Fruit fly (Drosophila melanogaster) whole organism, wandering third instar larva: ENCODE measurements around the gene Fbw5.
A peak's percentile ranks its signal among the peaks of the same experiment; 100 is the strongest.

ENCODE experiments used
- Abd-B ChIP-seq: fragments of >200 bp; optimal IDR thresholded peaks from 2 replicates; lab custom pipeline; 2017; ENCODE audit warnings: missing biosample characterization, missing genetic modification characterization
- CG32264 ChIP-seq: fragments of 200-800 bp; sonication (Bioruptor generic); optimal IDR thresholded peaks from 2 replicates; lab custom pipeline; 2016; ENCODE audit warnings: missing biosample characterization, missing genetic modification characterization
- CG9705 ChIP-seq: fragments of 200-800 bp; sonication (Bioruptor generic); optimal IDR thresholded peaks from 2 replicates; lab custom pipeline; 2018; ENCODE audit warnings: missing biosample characterization, mild to moderate bottlenecking, missing genetic modification characterization
- CrebA ChIP-seq: fragments of 200-800 bp; sonication (Bioruptor generic); optimal IDR thresholded peaks from 2 replicates; lab custom pipeline; 2016; ENCODE audit warnings: missing biosample characterization, mild to moderate bottlenecking, missing genetic modification characterization, borderline replicate concordance
- Dfd ChIP-seq: fragments of >200 bp; optimal IDR thresholded peaks from 2 replicates; lab custom pipeline; 2017; ENCODE audit warnings: missing biosample characterization, missing genetic modification characterization
- GATAd ChIP-seq: sonication (Bioruptor generic); optimal IDR thresholded peaks from 2 replicates; lab custom pipeline; 2016; ENCODE audit warnings: missing biosample characterization, missing genetic modification characterization
- HLH106 ChIP-seq: fragments of 200-800 bp; optimal IDR thresholded peaks from 3 replicates; lab custom pipeline; 2019; ENCODE audit warnings: missing biosample characterization, mild to moderate bottlenecking, missing genetic modification characterization, moderate library complexity
- Hnf4 ChIP-seq: fragments of 200-800 bp; sonication (Bioruptor generic); optimal IDR thresholded peaks from 2 replicates; lab custom pipeline; 2016; ENCODE audit warnings: missing biosample characterization, mild to moderate bottlenecking, missing genetic modification characterization
- Hr78 ChIP-seq: fragments of >200 bp; optimal IDR thresholded peaks from 2 replicates; lab custom pipeline; 2017; ENCODE audit warnings: missing biosample characterization, missing genetic modification characterization
- Hr83 ChIP-seq: fragments of 200-300 bp; sonication (Bioruptor generic); optimal IDR thresholded peaks from 2 replicates; lab custom pipeline; 2016; ENCODE audit warnings: missing biosample characterization, mild to moderate bottlenecking, missing genetic modification characterization, moderate library complexity; ENCODE audit not compliant: poor library complexity, severe bottlenecking
- Jra ChIP-seq: sonication (Bioruptor generic); optimal IDR thresholded peaks from 2 replicates; lab custom pipeline; 2016; ENCODE audit warnings: missing biosample characterization, missing genetic modification characterization
- Mio ChIP-seq: sonication (Bioruptor generic); optimal IDR thresholded peaks from 2 replicates; lab custom pipeline; 2016; ENCODE audit warnings: missing biosample characterization, missing genetic modification characterization
- Myc ChIP-seq: fragments of >200 bp; optimal IDR thresholded peaks from 2 replicates; lab custom pipeline; 2017
- OdsH ChIP-seq: fragments of 200-800 bp; sonication (Bioruptor generic); optimal IDR thresholded peaks from 2 replicates; lab custom pipeline; 2016; ENCODE audit warnings: missing biosample characterization, mild to moderate bottlenecking, missing genetic modification characterization
- Rel ChIP-seq, 2 experiments: fragments of 200-800 bp; sonication (Bioruptor generic) in 1 of 2; optimal IDR thresholded peaks; 2 replicates in 1 of 2; 3 replicates in 1 of 2; lab custom pipeline; 2016 to 2019; ENCODE audit warnings: mild to moderate bottlenecking in 2 of 2, missing biosample characterization in 2 of 2, missing genetic modification characterization in 2 of 2, moderate library complexity in 1 of 2
- Sp1 ChIP-seq: fragments of 200-800 bp; sonication (Bioruptor generic); optimal IDR thresholded peaks from 3 replicates; lab custom pipeline; 2019; ENCODE audit warnings: missing biosample characterization, mild to moderate bottlenecking, missing genetic modification characterization, moderate library complexity
- Vsx2 ChIP-seq: fragments of 200-300, 225-300 bp; sonication (Bioruptor generic); optimal IDR thresholded peaks from 2 replicates; lab custom pipeline; 2018; ENCODE audit warnings: missing biosample characterization, missing genetic modification characterization; ENCODE audit not compliant: partially characterized antibody
- br ChIP-seq: fragments of 200-800 bp; sonication (Bioruptor generic); optimal IDR thresholded peaks from 2 replicates; lab custom pipeline; 2016; ENCODE audit warnings: missing biosample characterization, missing genetic modification characterization
- brk ChIP-seq: fragments of 200-800 bp; sonication (Bioruptor generic); optimal IDR thresholded peaks from 2 replicates; lab custom pipeline; 2016; ENCODE audit warnings: missing biosample characterization, mild to moderate bottlenecking, missing genetic modification characterization
- dl ChIP-seq, 2 experiments: fragments of 175-275, 200-275 bp in 1 of 2; fragments of 200-275 bp in 1 of 2; sonication (Bioruptor generic); optimal IDR thresholded peaks; lab custom pipeline; 2018; ENCODE audit warnings: mild to moderate bottlenecking in 2 of 2, missing biosample characterization in 2 of 2, missing genetic modification characterization in 2 of 2, moderate library complexity in 2 of 2; ENCODE audit not compliant: partially characterized antibody in 2 of 2, insufficient read depth in 1 of 2
- dmrt93B ChIP-seq: fragments of 200-800 bp; sonication (Bioruptor generic); optimal IDR thresholded peaks from 2 replicates; lab custom pipeline; 2018; ENCODE audit warnings: missing biosample characterization, mild to moderate bottlenecking, missing genetic modification characterization
- dsf ChIP-seq: sonication (Bioruptor generic); optimal IDR thresholded peaks from 2 replicates; lab custom pipeline; 2016; ENCODE audit warnings: missing biosample characterization, missing genetic modification characterization, borderline replicate concordance
- ey ChIP-seq: fragments of 200-800 bp; sonication (Bioruptor generic); optimal IDR thresholded peaks from 2 replicates; lab custom pipeline; 2016; ENCODE audit warnings: missing biosample characterization, missing genetic modification characterization
- foxo ChIP-seq, 2 experiments: fragments of 200-800 bp; sonication (Bioruptor generic); optimal IDR thresholded peaks; 2 replicates in 1 of 2; 3 replicates in 1 of 2; lab custom pipeline; 2016 to 2017; ENCODE audit warnings: missing biosample characterization in 2 of 2, missing genetic modification characterization in 2 of 2
- fru ChIP-seq: fragments of 200-800 bp; sonication (Bioruptor generic); optimal IDR thresholded peaks from 3 replicates; lab custom pipeline; 2016; ENCODE audit warnings: missing biosample characterization, mild to moderate bottlenecking, missing genetic modification characterization
- h ChIP-seq: fragments of 200-800 bp; sonication (Bioruptor generic); optimal IDR thresholded peaks from 3 replicates; lab custom pipeline; 2016; ENCODE audit warnings: missing biosample characterization, mild to moderate bottlenecking, missing genetic modification characterization
- psq ChIP-seq: fragments of 200-800 bp; sonication (Bioruptor generic); optimal IDR thresholded peaks from 3 replicates; lab custom pipeline; 2017; ENCODE audit warnings: missing biosample characterization, mild to moderate bottlenecking, missing genetic modification characterization, moderate library complexity
- rgr ChIP-seq: fragments of 200-800 bp; sonication (Bioruptor generic); optimal IDR thresholded peaks from 3 replicates; lab custom pipeline; 2016; ENCODE audit warnings: missing biosample characterization, mild to moderate bottlenecking, missing genetic modification characterization
- sage ChIP-seq: fragments of 200-800 bp; sonication (Bioruptor generic); optimal IDR thresholded peaks from 2 replicates; lab custom pipeline; 2016; ENCODE audit warnings: missing biosample characterization, mild to moderate bottlenecking, missing genetic modification characterization
- sv ChIP-seq: fragments of 200-800 bp; sonication (Bioruptor generic); optimal IDR thresholded peaks from 3 replicates; lab custom pipeline; 2016; ENCODE audit warnings: missing biosample characterization, missing genetic modification characterization
- woc ChIP-seq: sonication (Bioruptor generic); optimal IDR thresholded peaks from 2 replicates; lab custom pipeline; 2016; ENCODE audit warnings: missing biosample characterization, mild to moderate bottlenecking, missing genetic modification characterization

Gene Fbw5

DNA sequence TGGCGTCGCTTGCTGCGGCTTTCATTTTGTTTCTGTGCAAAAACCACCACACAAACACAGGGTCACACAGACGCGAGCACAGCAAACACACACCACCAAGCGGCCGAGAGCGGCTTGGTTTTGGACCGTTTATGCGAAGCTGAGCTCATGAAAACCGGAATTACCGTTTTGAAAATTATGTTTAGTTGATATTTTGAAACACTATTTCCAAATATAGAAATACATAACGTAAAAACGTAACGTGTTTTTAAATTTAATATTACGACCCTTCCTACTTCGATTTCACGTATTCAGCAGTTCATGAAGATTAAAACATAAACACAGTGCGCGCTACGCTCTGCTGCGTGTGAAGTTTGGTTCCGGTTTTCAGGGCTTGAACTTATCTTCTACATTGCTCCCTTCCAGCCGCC, 14.5 kb downstream of the Fbw5 start:
- peak; percentile 93 for TF ChIP-seq woc
- TF ChIP-seq Jra (GFP tag; lab: Kevin White, UChicago): peak; percentile 64
- TF ChIP-seq HLH106: peak; percentile 94
- peak; percentile 98 for TF ChIP-seq fru (GFP tag; lab: Kevin White, UChicago)
- peak; percentile 76 for TF ChIP-seq dsf (GFP tag; lab: Kevin White, UChicago)
- peak; percentile 92 to 95 for TF ChIP-seq foxo (GFP tag; optimal IDR thresholded peaks at IDR 0.05; lab: Kevin White, UChicago)
- no peak for TF ChIP-seq dl (GFP tag; optimal IDR thresholded peaks at IDR 0.05; lab: Kevin White, UChicago; ENCODE audit: insufficient read depth in 1 of 2, partially characterized antibody in 2 of 2)
- TF ChIP-seq Vsx2 (GFP tag; lab: Kevin White, UChicago): no peak
- peak; percentile 97 for TF ChIP-seq br
- peak; percentile 93 for TF ChIP-seq ey (GFP tag; lab: Kevin White, UChicago)
- TF ChIP-seq CrebA (GFP tag; lab: Kevin White, UChicago): no peak
- TF ChIP-seq CG9705 (GFP tag; lab: Kevin White, UChicago): peak; percentile 91
- peak; percentile 75 for TF ChIP-seq dmrt93B (GFP tag; lab: Kevin White, UChicago)
- peak; percentile 88 for TF ChIP-seq sage (GFP tag; lab: Kevin White, UChicago)
- TF ChIP-seq CG32264 (GFP tag; lab: Kevin White, UChicago): peak; percentile 90
- TF ChIP-seq Hnf4 (GFP tag; lab: Kevin White, UChicago): peak; percentile 94
- TF ChIP-seq Mio (GFP tag; lab: Kevin White, UChicago): peak; percentile 53
- TF ChIP-seq sv (GFP tag; lab: Kevin White, UChicago): peak; percentile 97
- TF ChIP-seq OdsH (GFP tag; lab: Kevin White, UChicago): peak; percentile 96
- peak; percentile 57 for TF ChIP-seq Hr83 (GFP tag; lab: Kevin White, UChicago)
- TF ChIP-seq GATAd (GFP tag; lab: Kevin White, UChicago): no peak
- TF ChIP-seq psq (GFP tag; lab: Kevin White, UChicago): peak; percentile 90
- TF ChIP-seq Sp1 (GFP tag; lab: Kevin White, UChicago): peak; percentile 97
- TF ChIP-seq h (GFP tag; lab: Kevin White, UChicago): peak; percentile 98
- TF ChIP-seq Abd-B (GFP tag; lab: Kevin White, UChicago): no peak
- peak; percentile 98 for TF ChIP-seq rgr (GFP tag; lab: Kevin White, UChicago)
- peak; percentile 87 for TF ChIP-seq Rel (GFP tag; optimal IDR thresholded peaks at IDR 0.05; lab: Kevin White, UChicago)
- TF ChIP-seq Rel (tag; optimal IDR thresholded peaks at IDR 0.05; lab: Kevin White, UChicago): peak; percentile 88
- no peak for TF ChIP-seq brk (GFP tag; lab: Kevin White, UChicago)
- TF ChIP-seq Hr78 (GFP tag; lab: Kevin White, UChicago): no peak
- TF ChIP-seq, all 38 proteins: peak for 22

DNA sequence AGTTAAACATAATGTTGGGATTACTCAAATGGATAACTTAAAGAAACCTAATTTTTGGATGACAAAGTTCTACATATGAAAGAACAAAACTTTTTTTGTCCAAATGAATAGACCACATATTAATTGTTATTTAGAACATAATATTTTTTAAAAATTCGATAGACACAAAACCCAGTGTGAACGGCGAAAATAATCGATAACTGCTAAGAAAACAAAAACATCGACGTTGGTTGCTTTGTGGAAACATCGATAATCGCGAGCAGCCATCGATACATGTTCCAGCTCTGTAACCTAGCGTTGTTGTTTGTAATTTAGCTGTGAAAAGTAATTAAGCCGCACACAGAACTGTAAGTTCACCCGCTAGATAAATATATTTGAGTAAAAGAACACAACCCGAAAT, 15.2 kb downstream of the Fbw5 start, which contains the start of gene CG9135:
Gene CG9135, plus strand, starts transcription at position 226 of the 400 bp plus-strand sequence.
- TF ChIP-seq HLH106 (peak; percentile 9), Hr83 (GFP tag; lab: Kevin White, UChicago) (peak; percentile 46), woc (no peak), Jra (GFP tag; lab: Kevin White, UChicago) (peak; percentile 29)
- TF ChIP-seq, all 38 proteins: peak for 3

DNA sequence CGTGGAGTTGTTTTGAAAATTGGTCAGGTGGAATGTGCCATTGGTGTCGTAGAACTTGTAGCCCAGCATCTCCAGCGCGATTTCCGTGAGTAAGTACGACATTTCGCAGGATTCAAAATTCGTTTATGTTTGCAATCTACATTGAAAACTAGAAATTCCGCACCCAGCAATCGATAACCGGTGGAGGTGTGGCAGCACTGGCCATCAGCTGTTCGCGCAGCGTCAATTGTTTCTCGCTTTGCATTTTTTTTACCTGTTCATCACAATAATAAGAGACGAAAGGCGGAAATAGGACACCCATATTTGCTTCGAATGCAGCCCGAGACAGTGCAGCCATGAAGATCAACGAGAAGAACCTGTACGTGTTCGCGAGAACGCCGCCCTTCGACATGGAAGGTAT, 17.2 kb downstream of the Fbw5 start, which contains the start of the genes CG34179 and slmo:
Gene CG34179, minus strand, starts transcription at position 165 of the 400 bp plus-strand sequence.
Gene slmo, minus strand, starts transcription at position 165 of the 400 bp plus-strand sequence.
- no peak for TF ChIP-seq fru (GFP tag; lab: Kevin White, UChicago)
- no peak for TF ChIP-seq CG9705 (GFP tag; lab: Kevin White, UChicago)
- TF ChIP-seq brk (GFP tag; lab: Kevin White, UChicago): no peak
- no peak for TF ChIP-seq Abd-B (GFP tag; lab: Kevin White, UChicago)
- no peak for TF ChIP-seq GATAd (GFP tag; lab: Kevin White, UChicago)
- no peak for TF ChIP-seq Rel (GFP tag; optimal IDR thresholded peaks at IDR 0.05; lab: Kevin White, UChicago)
- no peak for TF ChIP-seq Rel (tag; optimal IDR thresholded peaks at IDR 0.05; lab: Kevin White, UChicago)
- no peak for TF ChIP-seq psq (GFP tag; lab: Kevin White, UChicago)
- TF ChIP-seq OdsH (GFP tag; lab: Kevin White, UChicago): no peak
- no peak for TF ChIP-seq Hr83 (GFP tag; lab: Kevin White, UChicago)
- no peak for TF ChIP-seq Dfd (GFP tag; lab: Kevin White, UChicago)
- no peak for TF ChIP-seq HLH106
- TF ChIP-seq sv (GFP tag; lab: Kevin White, UChicago): no peak
- no peak for TF ChIP-seq Mio (GFP tag; lab: Kevin White, UChicago)
- no peak for TF ChIP-seq Sp1 (GFP tag; lab: Kevin White, UChicago)
- TF ChIP-seq CG32264 (GFP tag; lab: Kevin White, UChicago): no peak
- no peak for TF ChIP-seq foxo (GFP tag; optimal IDR thresholded peaks at IDR 0.05; lab: Kevin White, UChicago)
- no peak for TF ChIP-seq h (GFP tag; lab: Kevin White, UChicago)
- TF ChIP-seq Myc (lab: Kevin White, UChicago): no peak
- TF ChIP-seq Jra (GFP tag; lab: Kevin White, UChicago): no peak
- no peak for TF ChIP-seq Vsx2 (GFP tag; lab: Kevin White, UChicago)
